Worm (Caenorhabditis elegans): ENCODE data around the gene C29F9.12.

- TF ChIP-seq ztf-11 (tag; optimal IDR thresholded peaks at IDR 0.05), result no peak
- TF ChIP-seq zip-2 (tag; optimal IDR thresholded peaks at IDR 0.05), result no peak
- TF ChIP-seq ZK546.5 (tag; optimal IDR thresholded peaks at IDR 0.05), result no peak
- TF ChIP-seq tag-97 (GFP tag; IDR thresholded peaks at IDR 0.05), result no peak
- no peak for TF ChIP-seq nhr-11 (tag; optimal IDR thresholded peaks at IDR 0.05)
- TF ChIP-seq nhr-28 (tag; optimal IDR thresholded peaks at IDR 0.05), result peak; percentile 50
- no peak for TF ChIP-seq D1046.2 (GFP tag; IDR thresholded peaks at IDR 0.05)
- no peak for TF ChIP-seq jun-1 (tag; optimal IDR thresholded peaks at IDR 0.05)
- no peak for TF ChIP-seq mep-1 (tag; optimal IDR thresholded peaks at IDR 0.05)
- peak; percentile 50 for TF ChIP-seq dpl-1 (GFP tag; optimal IDR thresholded peaks at IDR 0.05)
- TF ChIP-seq nhr-76 (tag; optimal IDR thresholded peaks at IDR 0.05), result no peak
- TF ChIP-seq pqm-1 (tag; optimal IDR thresholded peaks at IDR 0.05), result no peak
- no peak for TF ChIP-seq nhr-41 (GFP tag; IDR thresholded peaks at IDR 0.05)
Measured at ce11 chrIII:131627-132026, 9.8 kb upstream of the C29F9.12 start.

Measured in whole organism, L4 larva.